Worm (Caenorhabditis elegans): ENCODE measurements around the gene smrc-1.

The smrc-1 gene

DNA sequence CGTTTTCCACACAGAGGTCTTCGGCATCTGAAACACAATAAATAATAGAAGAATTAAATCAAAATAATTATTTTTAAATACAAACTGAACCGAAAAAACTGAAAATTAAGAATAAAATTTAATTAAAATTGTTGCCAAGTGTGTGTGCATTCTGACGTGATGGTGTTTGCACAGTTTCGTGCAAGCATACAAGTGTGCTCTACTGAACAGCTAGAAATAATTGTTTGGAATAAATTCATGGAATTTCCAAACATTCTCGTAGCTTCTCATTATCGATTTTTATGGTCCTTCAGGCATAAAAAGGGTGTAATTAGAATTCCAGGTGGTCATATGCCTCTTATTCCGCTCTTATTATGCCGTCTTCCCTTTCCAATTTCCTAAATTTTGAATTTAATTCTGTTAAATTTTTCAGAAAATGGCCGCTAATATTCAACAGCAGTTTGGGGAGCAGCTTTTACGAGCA is 41.1 kb downstream of the smrc-1 start, which contains the start of the genes mrps-17 and txdc-9:
Gene mrps-17 (minus strand): TSS at position 33 of the 463 bp plus-strand sequence.
Gene txdc-9 (plus strand): TSS at position 413 of the 463 bp plus-strand sequence.
- no peak for TF ChIP-seq unc-62 (GFP tag; optimal IDR thresholded peaks at IDR 0.05)

DNA sequence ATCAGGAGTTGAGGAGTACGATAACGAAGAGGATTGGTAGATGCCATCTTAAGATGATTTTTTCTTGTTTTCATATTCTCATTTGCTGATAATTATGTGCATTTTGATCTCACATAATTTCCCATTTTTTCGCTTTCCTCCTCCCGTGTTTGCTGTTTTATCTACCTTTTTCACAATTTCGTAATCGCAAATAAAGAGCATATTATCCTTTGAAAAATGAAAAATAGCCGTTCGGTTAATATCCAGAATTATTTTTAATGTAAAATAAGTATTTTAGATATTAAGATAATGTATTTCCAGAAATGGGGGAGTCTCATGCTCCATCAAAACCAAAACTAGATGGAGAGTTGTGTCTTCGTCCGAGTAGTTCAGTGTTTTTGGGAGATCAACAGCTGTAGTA is 42.2 kb downstream of the smrc-1 start, which contains the start of gene vps-16:
Gene vps-16 (plus strand): TSS at position 301 of the 400 bp plus-strand sequence.
- no peak for TF ChIP-seq unc-62 (GFP tag; optimal IDR thresholded peaks at IDR 0.05)

DNA sequence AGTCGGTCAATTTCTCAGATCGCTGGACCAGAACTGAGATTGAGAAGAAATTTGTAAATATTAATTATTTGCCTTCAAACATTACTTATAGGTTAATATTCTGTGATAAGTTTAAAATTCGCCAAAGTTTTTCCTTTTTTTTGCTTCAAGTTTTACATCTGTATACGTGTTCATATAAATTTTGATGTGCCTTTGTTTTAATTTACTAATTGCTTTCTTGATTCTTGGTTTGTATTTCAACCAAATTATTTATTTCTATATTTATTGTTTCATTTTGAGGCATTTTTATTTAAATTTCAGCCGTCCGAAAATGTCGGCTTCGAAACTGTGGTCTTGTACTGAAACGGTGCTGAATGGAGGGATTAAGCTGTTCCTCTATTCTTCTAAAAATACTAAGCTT is 45.6 kb downstream of the smrc-1 start, which contains the start of gene C05D11.1:
Gene C05D11.1 (plus strand): TSS at position 301 of the 400 bp plus-strand sequence.
- TF ChIP-seq unc-62 (GFP tag; optimal IDR thresholded peaks at IDR 0.05), result no peak

DNA sequence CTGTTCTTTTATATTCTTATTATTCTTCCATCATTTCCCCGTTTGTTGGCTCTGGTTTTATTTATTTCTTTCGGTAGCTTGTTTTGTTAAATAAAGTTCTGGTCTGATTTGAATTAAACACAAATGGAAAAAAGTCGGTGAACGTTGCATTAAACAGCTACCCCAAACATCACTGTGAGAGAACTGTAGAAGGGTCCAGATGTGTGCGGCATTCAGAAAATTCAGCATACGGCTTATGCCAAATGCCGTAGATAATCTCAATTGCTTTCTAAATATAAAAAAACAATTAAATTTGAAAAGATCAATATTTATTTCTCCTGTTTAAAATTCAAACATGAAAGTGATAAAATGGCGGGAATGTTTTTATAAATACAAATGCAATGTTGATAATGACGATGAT is 49.1 kb downstream of the smrc-1 start:
- TF ChIP-seq unc-62 (GFP tag; optimal IDR thresholded peaks at IDR 0.05), result no peak

DNA sequence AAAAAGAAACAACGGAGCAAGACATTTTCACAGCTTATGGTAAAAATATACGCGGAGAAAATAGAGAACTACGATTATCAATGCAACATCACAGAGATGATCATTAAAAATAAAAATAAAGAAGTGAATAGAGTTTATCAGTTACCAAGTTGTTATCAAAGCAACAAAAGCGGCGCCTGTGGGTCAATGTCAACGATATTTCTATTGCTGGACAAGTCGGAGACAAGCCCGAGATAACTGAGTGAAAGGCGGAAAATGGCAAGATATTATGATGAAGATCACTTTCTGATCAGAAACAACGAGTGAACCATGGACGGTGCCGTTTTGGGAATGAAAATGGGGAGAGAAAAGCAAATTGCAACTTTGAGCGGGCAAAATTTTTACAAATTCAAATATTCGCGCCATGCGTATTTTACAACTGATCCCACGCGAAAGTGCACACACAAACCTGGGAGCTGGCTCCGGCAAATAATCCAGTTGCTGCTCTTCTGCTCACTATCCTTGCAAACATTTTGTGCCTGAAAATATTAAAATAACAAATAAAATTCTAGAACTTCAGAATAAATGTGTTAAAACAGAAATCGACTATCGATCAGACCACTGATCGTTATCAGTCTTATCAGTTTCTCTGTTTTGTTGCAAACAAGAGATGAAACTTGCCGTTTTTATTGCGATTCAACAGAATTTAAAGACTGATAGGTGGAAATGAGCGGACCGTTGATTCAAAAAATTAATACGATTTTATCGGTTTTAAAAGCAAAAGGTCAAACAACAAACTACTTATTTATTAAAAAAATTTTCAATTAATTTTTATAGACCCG is 51.8 kb downstream of the smrc-1 start, which contains the start of gene mel-32:
Gene mel-32 (minus strand): TSS at position 696 of the 821 bp plus-strand sequence.
- TF ChIP-seq unc-62 (GFP tag; optimal IDR thresholded peaks at IDR 0.05), result no peak

Data from whole organism, dauer.